Fruit fly (Drosophila melanogaster) whole organism, larva: ENCODE data around the gene CG8065.

ENCODE experiments used
- noc ChIP-seq: fragments of 200-800 bp; sonication (Bioruptor generic); optimal IDR thresholded peaks from 3 replicates; lab custom pipeline; 2019; ENCODE audit warnings: missing biosample characterization, mild to moderate bottlenecking, missing genetic modification characterization, moderate library complexity

CG8065 gene

DNA sequence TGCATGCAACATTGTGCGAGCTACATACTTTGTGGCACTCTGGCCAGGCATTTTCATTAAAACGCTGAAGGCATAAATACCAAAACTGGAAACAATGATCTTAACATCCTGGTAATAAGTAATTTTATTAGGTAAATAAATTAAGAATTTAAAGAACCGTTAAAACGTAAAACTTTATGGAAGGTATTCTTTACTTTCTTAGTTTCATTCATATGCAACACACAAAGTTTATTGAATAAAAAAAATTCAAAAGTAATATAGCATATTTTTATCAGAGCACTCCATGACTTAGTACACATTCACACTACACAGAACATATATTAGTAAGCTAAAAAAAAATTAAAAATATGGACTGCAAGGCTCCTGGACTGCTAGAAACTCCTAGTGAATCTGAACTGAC lies at the start of gene CG8065:
TSS of gene CG8065 (plus strand) at position 301 of the 400 bp plus-strand sequence.
- TF ChIP-seq noc = no peak

DNA sequence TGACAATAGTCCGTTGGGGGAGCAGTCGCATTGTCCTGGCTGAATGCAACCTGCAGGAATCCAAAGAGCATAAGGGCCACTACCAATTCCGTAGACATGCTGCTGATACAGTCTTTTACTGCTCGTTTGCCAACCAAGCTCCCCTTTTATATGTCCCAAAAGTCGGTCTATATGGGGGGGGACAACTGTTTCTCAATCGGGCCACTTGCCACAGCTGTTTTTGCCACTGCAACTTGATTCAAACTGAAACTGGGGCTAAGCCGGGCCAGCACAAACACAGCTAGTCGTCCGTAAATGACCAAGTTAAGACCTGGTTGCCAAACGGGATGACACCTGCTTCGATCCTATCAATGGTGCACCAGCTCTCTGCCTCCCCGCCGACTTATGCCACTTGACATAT lies 48.5 kb upstream of the CG8065 start, which contains the start of gene CG6628:
TSS of gene CG6628 (minus strand) at position 101 of the 400 bp plus-strand sequence.
- no peak for TF ChIP-seq noc

DNA sequence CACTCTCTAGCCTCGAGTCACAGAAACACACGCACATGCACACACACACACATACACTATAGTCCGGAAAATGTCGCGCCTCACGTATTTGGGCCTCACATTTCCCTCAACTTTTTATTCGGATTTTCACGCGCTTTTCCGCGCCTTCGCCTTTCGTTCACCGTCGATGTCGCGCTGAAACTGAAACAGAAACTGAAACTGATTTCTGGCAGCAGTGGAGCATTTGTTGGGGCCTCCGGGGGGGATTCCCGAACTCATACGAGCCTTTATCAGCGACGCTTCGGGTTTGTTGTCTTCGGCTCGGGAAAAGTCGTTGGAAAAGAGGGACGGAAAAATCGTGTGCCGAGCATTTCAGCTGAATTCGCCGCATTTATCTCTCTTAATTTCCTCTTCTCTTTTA lies 29.5 kb upstream of the CG8065 start, which contains the start of gene dpr10:
TSS of gene dpr10 (minus strand) at position 185 of the 400 bp plus-strand sequence.
- no peak for TF ChIP-seq noc

DNA sequence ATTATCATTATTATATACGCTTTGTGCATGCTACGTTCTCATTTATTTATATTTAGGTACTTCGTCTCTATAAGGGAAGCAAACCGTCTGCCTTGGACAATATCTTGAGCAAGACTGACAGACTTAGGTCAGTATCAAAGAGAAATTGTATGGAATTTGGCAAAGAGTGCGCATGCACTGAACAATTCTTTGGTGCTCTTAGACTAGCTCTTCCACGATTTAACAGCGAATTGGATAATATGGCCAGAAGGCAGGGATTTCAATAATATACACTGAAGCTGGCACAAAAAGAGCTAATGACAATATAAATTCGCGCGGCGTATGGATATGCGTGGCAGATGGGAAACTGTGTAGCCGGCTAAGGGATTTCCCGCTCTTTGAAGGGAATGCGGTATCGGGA lies 28.6 kb upstream of the CG8065 start:
- TF ChIP-seq noc = no peak

DNA sequence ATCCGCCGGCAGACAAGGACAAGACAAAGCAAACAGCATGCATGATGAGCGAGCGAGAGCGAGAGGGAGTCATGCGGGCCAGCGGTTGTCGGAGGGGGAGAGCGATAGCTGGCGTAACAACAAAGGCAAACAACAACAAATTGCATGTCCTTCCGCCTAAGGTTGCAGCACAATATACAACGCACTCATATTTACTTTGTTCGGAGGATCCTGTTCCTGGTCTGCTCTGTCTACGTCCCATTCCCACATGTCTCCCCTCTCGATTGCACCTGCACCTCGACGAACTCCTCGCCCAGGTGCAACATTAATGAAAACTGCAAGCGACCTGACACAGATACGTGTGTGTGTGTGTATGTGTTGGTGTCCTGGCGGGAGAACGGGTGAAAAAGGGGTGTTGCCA lies 26.3 kb upstream of the CG8065 start:
- TF ChIP-seq noc = no peak

DNA sequence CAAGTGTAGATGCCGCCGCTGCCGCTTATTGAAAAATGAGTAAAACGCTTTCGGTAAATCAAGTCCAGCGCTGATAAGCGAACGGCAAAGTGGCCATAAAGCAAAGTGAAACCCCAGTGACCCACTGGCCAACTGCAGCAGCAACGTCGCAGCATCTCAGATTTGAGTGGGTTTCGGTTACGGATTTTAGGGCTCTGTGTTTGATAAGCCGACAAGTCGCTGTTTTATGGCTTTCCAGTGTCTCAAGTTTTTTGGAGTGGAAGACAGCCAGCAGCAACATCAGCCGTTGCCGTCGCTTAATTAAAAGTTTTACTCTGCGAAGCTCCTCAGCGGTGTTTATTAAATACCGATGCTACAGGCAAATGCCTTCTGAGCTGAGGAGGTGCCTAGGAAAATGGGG lies 18.1 kb upstream of the CG8065 start:
- TF ChIP-seq noc = no peak

DNA sequence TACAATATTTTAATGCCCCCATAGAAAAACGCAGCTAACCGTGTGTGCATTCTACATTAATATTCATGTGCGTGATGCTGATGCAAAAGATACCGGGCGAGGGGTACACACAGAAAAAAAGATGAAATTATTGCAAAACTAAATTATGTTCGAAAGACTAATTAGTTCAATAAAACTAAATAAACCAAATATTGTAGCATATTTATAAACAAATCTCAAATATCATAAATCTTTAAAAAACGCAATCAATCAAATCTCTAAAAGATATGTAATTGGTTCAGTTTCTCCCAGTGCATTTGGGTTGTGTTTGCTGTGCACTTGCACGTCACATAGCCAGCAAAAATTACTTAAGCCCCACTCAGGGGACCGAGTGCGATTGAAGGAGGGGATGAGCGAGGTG lies 16.9 kb upstream of the CG8065 start:
- TF ChIP-seq noc = no peak

DNA sequence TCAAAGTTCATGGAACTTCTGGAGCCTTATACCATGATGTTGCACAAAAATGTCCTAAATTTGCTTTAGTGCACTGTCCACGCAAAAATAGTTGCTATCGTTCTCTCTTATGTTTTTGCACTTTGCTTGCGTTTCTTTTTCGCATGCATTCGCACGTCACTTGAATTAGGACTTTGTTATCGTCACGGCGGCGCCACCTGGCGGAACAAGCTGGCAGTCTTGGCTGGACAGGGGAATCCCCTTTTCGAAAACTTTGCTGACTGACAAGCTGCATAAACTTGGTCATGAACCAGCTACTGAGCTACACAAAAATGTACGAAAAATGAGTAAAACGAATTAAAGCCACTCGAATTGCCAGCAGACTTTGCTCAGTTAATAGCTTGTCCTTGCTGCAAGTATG lies 15.8 kb upstream of the CG8065 start:
- TF ChIP-seq noc = no peak

DNA sequence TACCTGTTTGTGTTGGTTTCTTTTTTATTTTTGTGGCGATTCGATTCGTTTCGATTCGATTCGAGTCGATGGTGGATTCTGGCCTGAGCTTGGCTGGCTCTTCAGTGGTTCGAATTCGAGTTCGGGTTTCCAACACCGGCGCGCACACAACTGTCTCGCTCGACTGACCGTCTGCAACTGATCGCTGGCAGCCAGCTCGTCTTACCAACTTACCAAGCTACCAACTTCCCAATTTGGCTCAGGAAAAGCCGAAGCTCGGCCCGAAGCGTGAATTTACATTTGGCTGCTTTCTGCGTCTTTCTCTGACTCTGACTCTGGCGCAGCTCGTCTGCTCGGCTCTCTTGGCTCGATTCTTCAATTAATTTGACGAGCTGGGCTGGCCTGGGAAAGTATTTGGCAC lies 13.8 kb upstream of the CG8065 start, which contains the start of gene ect:
TSS of gene ect (minus strand) at position 183 of the 400 bp plus-strand sequence.
- no peak for TF ChIP-seq noc

DNA sequence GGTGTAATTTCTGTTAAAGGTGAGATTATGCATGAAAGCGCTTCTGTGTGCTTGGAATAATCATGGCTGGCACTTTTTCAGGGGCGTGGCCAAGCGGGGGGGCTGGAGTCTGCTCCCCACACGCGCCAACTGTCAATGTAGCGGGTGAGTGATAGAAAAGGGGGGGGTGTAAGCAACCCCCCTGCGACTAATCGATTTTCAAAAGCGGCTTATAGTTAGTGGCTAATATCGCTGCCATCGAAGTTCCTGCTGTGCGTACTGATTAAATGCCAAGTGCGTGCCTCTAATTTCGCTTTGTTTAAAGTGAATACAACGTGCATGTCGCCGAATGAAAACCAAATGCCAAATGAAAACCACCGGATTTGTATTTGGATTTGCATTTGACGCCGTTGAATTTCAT lies 10.8 kb upstream of the CG8065 start:
- no peak for TF ChIP-seq noc

DNA sequence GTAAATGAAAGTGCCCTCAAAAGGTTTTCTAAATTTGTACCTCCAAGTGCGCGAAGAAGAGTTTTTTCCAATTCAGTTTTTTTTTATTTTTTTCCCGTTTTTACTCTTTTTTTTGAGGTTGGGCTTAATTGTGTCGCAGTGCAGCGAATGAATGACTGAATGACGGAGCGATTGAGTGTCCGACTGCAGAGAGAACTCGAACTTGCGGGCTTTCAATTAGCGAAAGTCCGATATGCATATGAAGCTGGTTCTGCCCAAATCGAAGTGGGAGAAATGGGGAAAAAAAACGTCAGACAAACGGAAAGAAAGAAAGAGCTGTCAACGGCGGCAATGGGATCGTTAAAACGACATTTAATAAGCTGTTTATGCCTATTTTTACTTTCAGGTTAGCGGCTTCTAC lies 9.6 kb upstream of the CG8065 start:
- TF ChIP-seq noc = no peak

DNA sequence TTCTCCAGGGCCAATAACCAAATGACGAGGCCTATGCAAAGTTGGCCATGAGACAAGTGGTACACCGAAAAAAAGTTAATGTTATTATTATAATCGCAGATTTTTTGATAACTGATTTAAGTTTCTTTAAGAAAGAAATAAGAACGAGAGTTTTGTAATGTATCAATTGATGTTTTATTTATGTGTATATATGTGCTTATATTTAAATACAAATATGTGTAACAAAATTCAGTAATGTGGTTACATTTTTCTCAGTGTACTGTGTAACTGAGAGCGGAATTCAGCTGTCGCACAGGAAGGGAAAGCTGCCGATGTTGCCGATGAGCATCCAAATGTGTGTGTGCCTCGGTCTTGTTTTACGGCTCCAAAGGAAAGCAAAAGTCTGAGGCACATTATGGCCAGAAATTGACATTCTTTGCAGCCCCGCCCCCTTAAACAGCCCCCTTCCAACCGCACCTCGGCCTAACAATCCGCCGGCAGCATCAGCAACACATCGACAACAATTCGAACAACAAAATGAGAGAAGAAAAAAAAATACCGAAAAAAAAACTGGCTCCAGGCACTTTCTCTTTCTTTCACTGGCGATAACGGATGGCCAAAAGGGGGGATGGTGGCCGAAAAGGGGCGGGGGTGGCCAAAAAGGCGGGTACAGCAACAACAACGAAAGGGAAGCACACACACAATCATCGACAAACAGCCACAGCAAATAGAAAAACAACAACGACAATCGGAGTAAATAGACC lies 9.1 kb upstream of the CG8065 start:
- TF ChIP-seq noc = no peak

DNA sequence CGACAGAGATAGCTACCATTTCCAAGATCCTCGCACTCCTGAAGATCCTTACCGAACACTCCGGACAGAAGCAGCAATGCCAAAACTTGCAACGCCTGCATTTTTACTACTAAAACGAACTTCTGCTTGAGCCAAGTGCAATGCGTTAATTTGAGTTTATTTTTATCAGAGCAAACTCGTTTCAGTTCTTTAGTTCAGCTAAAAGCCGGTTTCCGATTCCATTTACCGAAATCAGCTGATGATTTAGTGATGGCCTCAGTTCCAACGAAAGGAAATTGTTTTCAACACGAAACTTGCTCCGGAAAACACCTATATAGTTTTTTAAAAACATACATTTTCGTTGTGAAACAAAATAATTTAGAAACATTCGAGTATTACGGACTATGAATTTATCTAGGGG lies 4.6 kb downstream of the CG8065 start, which contains the start of gene CG32055:
TSS of gene CG32055 (minus strand) at position 101 of the 400 bp plus-strand sequence.
- TF ChIP-seq noc = no peak

DNA sequence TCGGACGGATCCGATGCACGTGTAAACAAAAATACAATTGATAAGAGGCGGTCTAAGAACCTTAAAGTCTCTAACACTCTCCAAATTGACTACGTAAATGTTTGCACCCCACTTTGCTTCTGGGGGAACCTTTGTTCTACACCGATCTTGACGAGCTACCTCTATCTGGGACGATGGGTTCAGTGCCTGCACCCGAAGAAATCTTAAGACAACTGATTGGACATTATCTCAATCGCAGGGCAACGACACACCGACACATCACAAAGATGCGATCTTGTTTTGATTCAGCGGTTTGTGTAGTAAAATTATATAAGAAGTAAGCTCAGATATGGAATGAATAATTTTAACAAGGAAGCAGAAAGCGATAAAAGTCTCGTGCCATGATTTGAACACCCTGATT lies 7.9 kb downstream of the CG8065 start:
- TF ChIP-seq noc = no peak

DNA sequence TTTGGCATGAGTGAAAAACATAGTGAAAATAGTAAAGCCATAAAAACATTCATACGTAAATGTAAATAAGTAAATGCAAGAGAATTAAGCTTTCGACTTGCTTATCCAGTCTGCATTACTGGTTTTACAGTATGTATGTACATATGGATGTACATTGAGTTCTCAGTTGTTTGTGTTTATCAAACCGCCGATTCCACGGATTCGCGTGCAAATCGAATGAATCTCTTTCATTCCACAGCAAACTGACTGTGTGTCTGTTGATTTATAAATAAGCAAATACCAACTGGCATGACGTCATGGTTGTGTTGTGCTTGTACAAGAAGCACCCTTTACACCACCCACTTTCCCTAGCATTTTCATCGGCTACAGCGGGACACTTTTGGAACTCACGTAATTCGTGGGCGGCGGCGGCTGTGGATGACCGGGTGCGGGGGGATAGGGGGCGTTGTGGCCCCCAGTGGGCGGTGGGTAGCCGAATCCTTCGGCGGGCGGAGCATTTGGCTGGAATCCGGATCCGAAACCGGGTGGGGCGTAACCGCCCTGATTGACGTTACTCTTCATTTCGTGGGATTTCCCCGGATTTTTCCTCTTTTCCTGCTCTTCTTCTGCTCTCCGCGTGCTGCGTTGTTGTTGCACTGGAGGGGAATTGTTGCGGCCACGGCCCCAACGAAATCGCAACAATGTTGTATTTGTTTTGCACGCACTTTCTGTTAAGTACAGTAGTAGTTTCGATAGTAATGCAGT lies 9.2 kb downstream of the CG8065 start:
- no peak for TF ChIP-seq noc

DNA sequence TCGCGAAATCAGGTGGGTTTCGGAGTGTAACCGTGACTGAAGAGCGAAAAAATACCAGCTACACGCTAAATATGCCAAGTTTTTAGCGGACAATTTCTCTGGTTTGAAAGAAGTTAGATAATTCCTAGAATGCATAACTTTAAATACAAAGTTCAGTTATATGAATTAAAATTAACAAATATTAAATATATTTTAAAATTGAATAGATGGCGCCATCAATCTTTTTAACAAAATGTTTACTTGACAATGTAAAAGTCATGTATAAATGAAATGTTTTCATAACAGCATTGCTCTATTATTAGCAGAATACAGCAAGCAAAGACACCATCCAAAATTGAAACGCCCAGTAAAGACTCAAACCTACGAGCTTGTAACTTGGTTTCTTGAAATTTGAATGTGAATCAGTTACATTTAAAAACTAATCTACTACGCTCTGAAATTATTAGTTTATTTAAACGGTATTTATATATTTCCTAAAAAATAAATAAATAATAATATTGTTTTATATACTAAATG lies 9.8 kb downstream of the CG8065 start, which contains the start of gene scramb1:
TSS of gene scramb1 (minus strand) at position 27 of the 516 bp plus-strand sequence.
- TF ChIP-seq noc = no peak

DNA sequence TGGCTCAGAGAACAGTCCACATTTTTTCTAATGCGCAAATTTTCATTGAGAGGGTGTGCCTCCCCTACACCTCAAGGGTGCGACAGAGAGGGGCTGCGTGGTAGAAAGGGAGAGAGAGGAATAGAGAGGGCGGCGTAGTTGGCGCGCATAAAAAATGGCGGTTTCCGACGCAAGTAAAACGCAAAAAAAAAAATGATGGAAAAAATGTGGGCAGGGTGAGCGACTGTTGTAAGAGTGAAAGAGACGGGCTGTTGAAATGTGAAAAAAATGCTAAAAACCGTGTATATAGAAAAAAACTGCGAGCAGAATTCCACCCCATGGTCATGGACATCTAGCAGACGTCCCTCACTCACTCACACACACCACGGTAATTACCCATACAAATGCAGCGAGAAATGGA lies 10.6 kb downstream of the CG8065 start:
- no peak for TF ChIP-seq noc

DNA sequence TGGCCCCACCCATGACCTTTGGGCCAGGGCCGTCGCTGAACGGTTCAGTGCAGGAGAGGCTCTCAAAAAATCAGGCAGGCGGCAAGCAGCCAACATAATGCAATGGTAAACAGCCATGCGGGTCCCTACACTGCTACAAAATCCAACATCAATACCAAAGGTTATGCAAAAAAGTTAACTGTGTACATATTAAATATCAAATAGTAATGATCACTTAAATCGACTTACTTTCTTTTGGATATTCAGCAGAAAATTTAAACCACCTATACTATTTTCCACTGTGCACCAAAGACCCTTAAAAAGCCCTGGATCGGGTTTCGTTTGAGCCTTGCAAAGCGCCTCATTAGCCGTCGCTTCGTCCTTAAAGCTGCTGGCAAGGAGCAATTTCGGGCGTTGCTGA lies 11.6 kb downstream of the CG8065 start:
- no peak for TF ChIP-seq noc
